Worm (Caenorhabditis elegans) whole organism, late embryonic: ENCODE measurements around the gene H40L08.8.

Experiments used
- F13H6.1 ChIP-seq: sonication (generic microtip); optimal IDR thresholded peaks from 2 replicates; lab custom pipeline; 2016; ENCODE audit warnings: missing genetic modification characterization, missing compliant biosample characterization
- ahr-1 ChIP-seq: sonication (generic microtip); optimal IDR thresholded peaks from 2 replicates; lab custom pipeline; 2016; ENCODE audit warnings: missing genetic modification characterization, missing compliant biosample characterization
- ama-1 ChIP-seq: fragments of 150-350 bp; optimal IDR thresholded peaks from 2 replicates; lab custom pipeline; 2014
- ceh-22 ChIP-seq: sonication (generic microtip); optimal IDR thresholded peaks from 2 replicates; lab custom pipeline; 2017; ENCODE audit warnings: missing biosample characterization, missing genetic modification characterization
- ceh-30 ChIP-seq: fragments of 150-350 bp; optimal IDR thresholded peaks from 2 replicates; lab custom pipeline; 2014; ENCODE audit warnings: missing biosample characterization, missing genetic modification characterization
- hlh-13 ChIP-seq: fragments of 200-800 bp; sonication (Bioruptor generic); optimal IDR thresholded peaks from 2 replicates; lab custom pipeline; 2018; ENCODE audit warnings: mild to moderate bottlenecking, missing genetic modification characterization, missing compliant biosample characterization
- lim-6 ChIP-seq: sonication (generic microtip); optimal IDR thresholded peaks from 2 replicates; lab custom pipeline; 2016; ENCODE audit warnings: missing genetic modification characterization, missing compliant biosample characterization
- pqm-1 ChIP-seq: sonication (generic microtip); optimal IDR thresholded peaks from 2 replicates; lab custom pipeline; 2016; ENCODE audit warnings: missing genetic modification characterization, missing compliant biosample characterization

DNA sequence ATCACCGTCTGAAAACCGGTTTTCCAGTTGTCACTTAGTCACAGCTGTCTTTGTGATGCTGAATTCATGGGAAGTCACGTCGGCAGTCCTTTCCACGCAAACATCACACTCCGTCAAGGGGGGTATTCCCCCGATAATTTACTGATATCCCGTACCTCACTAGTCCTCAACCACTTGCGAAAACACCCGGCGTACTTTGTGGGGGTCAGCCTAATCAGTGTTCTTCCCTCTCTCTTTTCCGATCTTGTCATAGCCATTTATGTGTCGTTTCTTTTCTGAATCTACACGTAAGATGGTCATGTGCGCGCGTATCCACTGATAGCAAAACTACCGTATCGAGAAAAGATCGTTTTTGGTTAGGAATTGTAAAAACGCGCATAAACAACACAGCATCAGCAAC, 2.0 kb upstream of the H40L08.8 start:
- TF ChIP-seq ahr-1 (tag; lab: Kevin White, UChicago) = no peak
- TF ChIP-seq ama-1 (lab: Kevin White, UChicago) = no peak
- no peak for TF ChIP-seq ceh-30 (tag; lab: Kevin White, UChicago)
- no peak for TF ChIP-seq hlh-13 (GFP tag; lab: Kevin White, UChicago)
- TF ChIP-seq F13H6.1 (tag; lab: Kevin White, UChicago) = no peak
- no peak for TF ChIP-seq lim-6 (tag; lab: Kevin White, UChicago)
- no peak for TF ChIP-seq pqm-1 (tag; lab: Kevin White, UChicago)
- TF ChIP-seq ceh-22 (tag; lab: Kevin White, UChicago) = no peak
